Worm (Caenorhabditis elegans) whole organism, young adult: ENCODE results near the gene gcc-2.

Experiments
- D2030.7 ChIP-seq: fragments of 200-800 bp; sonication (Bioruptor generic); IDR thresholded peaks from 2 replicates; pipeline ENCODE4 v1.3.6; 2022; ENCODE audit warnings: missing genetic modification reagents, missing genetic modification characterization, missing compliant biosample characterization
- attf-5 ChIP-seq: fragments of 200-800 bp; sonication (Bioruptor generic); optimal IDR thresholded peaks from 2 replicates; lab custom pipeline; 2018; ENCODE audit warnings: mild to moderate bottlenecking, missing genetic modification characterization, missing compliant biosample characterization
- attf-6 ChIP-seq: fragments of 200-800 bp; sonication (Bioruptor generic); IDR thresholded peaks from 2 replicates; pipeline ENCODE4 v1.3.6; 2022; ENCODE audit warnings: missing genetic modification reagents, missing genetic modification characterization, missing compliant biosample characterization
- madf-6 ChIP-seq: fragments of 200-800 bp; sonication (Bioruptor generic); IDR thresholded peaks from 2 replicates; pipeline ENCODE4 v1.3.6; 2022; ENCODE audit warnings: missing genetic modification reagents, missing genetic modification characterization, missing compliant biosample characterization
- mcd-1 ChIP-seq: fragments of 200-800 bp; sonication (Bioruptor generic); IDR thresholded peaks from 2 replicates; pipeline ENCODE4 v1.3.6; 2022; ENCODE audit warnings: missing genetic modification reagents, missing genetic modification characterization, missing compliant biosample characterization
- snpc-3.4 ChIP-seq: sonication (generic microtip); optimal IDR thresholded peaks from 2 replicates; lab custom pipeline; 2017; ENCODE audit warnings: missing genetic modification characterization, mild to moderate bottlenecking, missing compliant biosample characterization, antibody characterized with exemption, moderate library complexity, missing genotype, missing genetic modification reagents
- snpc-4 ChIP-seq, 5 experiments: fragments of 150-350 bp in 1 of 5; sonication (generic microtip) in 4 of 5; optimal IDR thresholded peaks; 2 replicates each; lab custom pipeline; 2014 to 2018; ENCODE audit warnings: missing genetic modification characterization in 5 of 5, missing biosample characterization in 3 of 5, antibody characterized with exemption in 2 of 5, mild to moderate bottlenecking in 2 of 5, missing compliant biosample characterization in 2 of 5, missing genotype in 2 of 5, moderate library complexity in 2 of 5, missing genetic modification reagents in 1 of 5

ce11 chrIII:9730407-9730806, 31.5 kb downstream of the gcc-2 start:
- TF ChIP-seq snpc-3.4 (tag; lab: Kevin White, UChicago) = no peak
- no peak for TF ChIP-seq mcd-1 (GFP tag; lab: Robert Waterston, UW)
- TF ChIP-seq snpc-4 (GFP tag; optimal IDR thresholded peaks at IDR 0.05; lab: Kevin White, UChicago) = no peak
- no peak for TF ChIP-seq snpc-4 (tag; optimal IDR thresholded peaks at IDR 0.05; lab: Kevin White, UChicago)
- TF ChIP-seq attf-5 (GFP tag; lab: Kevin White, UChicago) = no peak
- TF ChIP-seq attf-6 (GFP tag; lab: Robert Waterston, UW) = no peak
- no peak for TF ChIP-seq D2030.7 (GFP tag; lab: Robert Waterston, UW)
- no peak for TF ChIP-seq madf-6 (GFP tag; lab: Robert Waterston, UW)
